Worm (Caenorhabditis elegans) whole organism, mixed stage, embryonic: ENCODE results near the gene F32D8.13.

Experiments
- M03D4.4 ChIP-seq: sonication (generic microtip); optimal IDR thresholded peaks from 2 replicates; lab custom pipeline; 2017; ENCODE audit warnings: mild to moderate bottlenecking, missing genetic modification characterization, missing compliant biosample characterization
- bed-3 ChIP-seq: fragments of 200-800 bp; sonication (Bioruptor generic); optimal IDR thresholded peaks from 3 replicates; lab custom pipeline; 2018; ENCODE audit warnings: mild to moderate bottlenecking, missing genetic modification characterization, moderate library complexity, missing compliant biosample characterization
- elt-3 ChIP-seq: fragments of 150-350 bp; optimal IDR thresholded peaks from 2 replicates; lab custom pipeline; 2014; ENCODE audit warnings: missing biosample characterization, missing genetic modification characterization
- lin-13 ChIP-seq: fragments of 150-350 bp; optimal IDR thresholded peaks from 2 replicates; lab custom pipeline; 2014; ENCODE audit warnings: missing biosample characterization, missing genetic modification characterization
- lin-32 ChIP-seq: fragments of 200-800 bp; sonication (Bioruptor generic); optimal IDR thresholded peaks from 2 replicates; lab custom pipeline; 2018; ENCODE audit warnings: mild to moderate bottlenecking, missing genetic modification characterization, missing compliant biosample characterization
- lsy-2 ChIP-seq: fragments of 150-350 bp; optimal IDR thresholded peaks from 2 replicates; lab custom pipeline; 2014; ENCODE audit warnings: missing biosample characterization, missing genetic modification characterization
- nhr-28 ChIP-seq: fragments of 150-350 bp; optimal IDR thresholded peaks from 2 replicates; lab custom pipeline; 2014; ENCODE audit warnings: missing biosample characterization, missing genetic modification characterization
- pha-4 ChIP-seq: fragments of 150-350 bp; optimal IDR thresholded peaks from 2 replicates; lab custom pipeline; 2018; ENCODE audit warnings: missing biosample characterization, missing genetic modification reagents, missing genetic modification characterization
- snpc-4 ChIP-seq: fragments of 150-350 bp; optimal IDR thresholded peaks from 2 replicates; lab custom pipeline; 2014; ENCODE audit warnings: missing biosample characterization, missing genetic modification characterization
- sptf-1 ChIP-seq: sonication (generic microtip); optimal IDR thresholded peaks from 2 replicates; lab custom pipeline; 2017; ENCODE audit warnings: mild to moderate bottlenecking, missing genetic modification characterization, moderate library complexity, missing compliant biosample characterization
- unc-62 ChIP-seq: fragments of 150-350 bp; optimal IDR thresholded peaks from 2 replicates; lab custom pipeline; 2014; ENCODE audit warnings: missing biosample characterization, missing genetic modification reagents, missing genetic modification characterization

DNA sequence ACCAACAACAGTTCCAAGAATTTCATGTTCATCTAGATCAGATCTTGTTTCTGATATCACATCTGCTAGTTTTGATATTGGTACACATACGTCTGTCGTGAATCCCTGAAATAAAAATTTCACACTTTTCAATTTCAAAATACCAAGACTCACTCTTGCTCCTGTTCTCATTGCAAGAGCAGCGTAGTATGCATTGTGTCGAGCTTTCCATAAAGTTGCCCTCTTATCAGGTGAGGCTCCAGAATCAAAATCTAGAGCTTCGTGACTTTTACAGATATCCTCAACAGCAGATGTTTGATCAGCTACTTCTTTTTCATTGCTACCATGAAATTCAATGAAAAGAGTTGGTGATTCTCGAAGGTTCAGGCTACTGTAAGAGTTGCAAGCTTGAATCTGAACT lies 7.3 kb downstream of the F32D8.13 start, which contains the start of gene F32D8.11:
- TF ChIP-seq nhr-28 (tag; lab: Kevin White, UChicago) (no peak), elt-3 (tag; lab: Kevin White, UChicago) (no peak), snpc-4 (tag; lab: Kevin White, UChicago) (no peak), pha-4 (tag; lab: Kevin White, UChicago) (no peak), lin-32 (GFP tag; lab: Kevin White, UChicago) (no peak), M03D4.4 (no peak), lin-13 (tag; lab: Kevin White, UChicago) (no peak), unc-62 (GFP tag; lab: Kevin White, UChicago) (no peak), sptf-1 (tag; lab: Kevin White, UChicago) (no peak), lsy-2 (tag; lab: Kevin White, UChicago) (no peak), bed-3 (no peak)
